Worm (Caenorhabditis elegans) whole organism, L2 larva: Measurements from ENCODE around the gene fbxb-105.

Experiments used
- alr-1 ChIP-seq: fragments of 150-350 bp; optimal IDR thresholded peaks from 2 replicates; lab custom pipeline; 2014; ENCODE audit warnings: missing biosample characterization, missing genetic modification characterization
- aly-2 ChIP-seq: fragments of 150-350 bp; optimal IDR thresholded peaks from 2 replicates; lab custom pipeline; 2014; ENCODE audit warnings: missing biosample characterization, missing genetic modification characterization
- ama-1 ChIP-seq: fragments of 150-350 bp; optimal IDR thresholded peaks from 2 replicates; lab custom pipeline; 2018; ENCODE audit warnings: inconsistent platforms
- nhr-10 ChIP-seq: sonication (generic microtip); optimal IDR thresholded peaks from 2 replicates; lab custom pipeline; 2017; ENCODE audit warnings: missing biosample characterization, missing genetic modification characterization
- nhr-23 ChIP-seq: fragments of 150-350 bp; optimal IDR thresholded peaks from 2 replicates; lab custom pipeline; 2014; ENCODE audit warnings: missing biosample characterization, missing genetic modification reagents, missing genetic modification characterization
- nhr-237 ChIP-seq: fragments of 150-350 bp; optimal IDR thresholded peaks from 2 replicates; lab custom pipeline; 2014; ENCODE audit warnings: missing biosample characterization, missing genetic modification characterization
- sma-9 ChIP-seq, 2 experiments: fragments of 150-350 bp in 1 of 2; sonication (generic microtip) in 1 of 2; optimal IDR thresholded peaks; 2 replicates each; lab custom pipeline; 2014 to 2016; ENCODE audit warnings: missing genetic modification characterization in 2 of 2, mild to moderate bottlenecking in 1 of 2, missing biosample characterization in 1 of 2, missing compliant biosample characterization in 1 of 2, missing genetic modification reagents in 1 of 2, moderate library complexity in 1 of 2
- unc-39 ChIP-seq: fragments of 150-350 bp; optimal IDR thresholded peaks from 2 replicates; lab custom pipeline; 2014; ENCODE audit warnings: missing biosample characterization, missing genetic modification characterization

DNA sequence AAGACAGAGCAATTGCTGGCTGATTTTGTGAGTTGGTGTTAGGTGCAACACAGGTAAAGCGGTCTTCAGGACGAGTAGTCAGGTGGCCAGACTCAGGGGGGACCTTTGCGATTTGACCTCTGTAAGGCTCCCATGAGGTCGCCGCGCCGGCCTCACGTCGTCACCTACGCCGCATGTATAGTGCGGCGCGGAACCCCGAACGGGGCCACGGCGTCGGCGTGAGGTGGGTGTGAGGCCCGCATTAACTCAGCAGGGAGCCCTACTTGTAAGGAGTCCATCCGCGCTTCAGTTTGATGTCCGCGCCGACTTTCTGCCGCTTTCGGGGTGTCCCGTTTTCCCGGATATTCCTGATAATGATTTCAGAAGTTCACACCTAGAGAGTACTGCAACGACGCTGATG lies 16.1 kb downstream of the fbxb-105 start:
- TF ChIP-seq nhr-10 (tag; lab: Kevin White, UChicago) = no peak
- no peak for TF ChIP-seq nhr-23
- no peak for TF ChIP-seq alr-1 (tag; lab: Kevin White, UChicago)
- TF ChIP-seq sma-9 (GFP tag; optimal IDR thresholded peaks at IDR 0.05; lab: Kevin White, UChicago) = no peak
- TF ChIP-seq sma-9 (tag; optimal IDR thresholded peaks at IDR 0.05; lab: Kevin White, UChicago) = no peak
- TF ChIP-seq aly-2 (tag; lab: Kevin White, UChicago) = no peak
- TF ChIP-seq unc-39 (tag; lab: Kevin White, UChicago) = no peak
- no peak for TF ChIP-seq nhr-237 (tag; lab: Kevin White, UChicago)
- TF ChIP-seq ama-1 (lab: Kevin White, UChicago) = no peak
